Fruit fly (Drosophila melanogaster): ENCODE data around the gene Tk.

The Tk gene

dm6 chr3R:11977336-11977678, 28.0 kb downstream of the Tk start (continued):
- TF ChIP-seq CG6276 (GFP tag; optimal IDR thresholded peaks at IDR 0.05): peak; percentile 50
- TF ChIP-seq eg (GFP tag; IDR thresholded peaks at IDR 0.05): no peak
- peak; percentile 38 for TF ChIP-seq achi (GFP tag; optimal IDR thresholded peaks at IDR 0.05)
- TF ChIP-seq CG11294 (GFP tag; IDR thresholded peaks at IDR 0.05): no peak
- 0 out of 3 replicates have a peak, but pooled peaks have one; percentile 6 for TF ChIP-seq CG6163 (GFP tag; IDR thresholded peaks at IDR 0.05)
- TF ChIP-seq ss (GFP tag; optimal IDR thresholded peaks at IDR 0.05): no peak
- no peak for TF ChIP-seq CG11762 (GFP tag; optimal IDR thresholded peaks at IDR 0.05; ENCODE audit: insufficient read depth)
- TF ChIP-seq CG3032 (tag; optimal IDR thresholded peaks at IDR 0.05): no peak
- no peak for TF ChIP-seq CG11902 (GFP tag; optimal IDR thresholded peaks at IDR 0.05)
- TF ChIP-seq CG10669 (GFP tag; optimal IDR thresholded peaks at IDR 0.05): peak; percentile 17
- TF ChIP-seq CG34406 (GFP tag; optimal IDR thresholded peaks at IDR 0.05): peak; percentile 18
- no peak for TF ChIP-seq vri (GFP tag; optimal IDR thresholded peaks at IDR 0.05)
- TF ChIP-seq fd85E (GFP tag; optimal IDR thresholded peaks at IDR 0.05): no peak
- TF ChIP-seq CG1621 (tag; optimal IDR thresholded peaks at IDR 0.05): no peak
- TF ChIP-seq Sox15 (GFP tag; optimal IDR thresholded peaks at IDR 0.05): no peak
- no peak for TF ChIP-seq CG6792 (GFP tag; optimal IDR thresholded peaks at IDR 0.05)

dm6 chr3R:11976556-11977335, 28.5 kb downstream of the Tk start, which contains the start of gene CG10005:
Gene CG10005 (minus strand): TSS chr3R:11977197.
- TF ChIP-seq Eip75B (GFP tag; optimal IDR thresholded peaks at IDR 0.05) (peak; percentile 49), Ets21C (GFP tag; optimal IDR thresholded peaks at IDR 0.05) (no peak), CG9139 (GFP tag; optimal IDR thresholded peaks at IDR 0.05) (peak; percentile 59), Sox102F (GFP tag; optimal IDR thresholded peaks at IDR 0.05) (peak; percentile 27), ss (GFP tag; optimal IDR thresholded peaks at IDR 0.05) (peak; percentile 22 to 59), vri (GFP tag; optimal IDR thresholded peaks at IDR 0.05) (peak; percentile 67), acj6 (GFP tag; optimal IDR thresholded peaks at IDR 0.05) (no peak), Eip78C (GFP tag) (peak; percentile 77), CG8632 (GFP tag; optimal IDR thresholded peaks at IDR 0.05) (no peak), dsx (GFP tag; optimal IDR thresholded peaks at IDR 0.05; ENCODE audit: poor library complexity, severe bottlenecking) (peak; percentile 15), fd85E (GFP tag; optimal IDR thresholded peaks at IDR 0.05) (peak; percentile 27), topi (GFP tag; optimal IDR thresholded peaks at IDR 0.05) (peak; percentile 4), CG6854 (GFP tag; optimal IDR thresholded peaks at IDR 0.05) (peak; percentile 57)

DNA sequence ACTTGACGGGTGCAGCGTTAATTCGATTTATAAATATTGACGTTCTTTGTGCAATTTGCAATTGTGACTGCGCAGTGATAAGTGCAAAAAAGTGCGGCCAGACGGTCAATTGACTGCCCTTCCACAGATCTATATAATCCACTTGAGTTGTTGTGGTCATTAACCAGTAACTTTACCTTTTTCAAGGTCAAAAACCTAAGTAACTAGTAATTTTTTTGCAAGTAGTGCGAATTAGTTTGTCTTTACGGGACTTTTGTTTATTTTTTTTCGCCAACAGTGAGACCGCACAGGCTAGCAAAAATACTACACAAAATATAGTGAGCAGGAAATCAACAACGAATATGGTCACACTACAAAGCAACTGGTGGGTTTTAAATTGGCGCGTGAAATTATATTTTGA, 30.6 kb downstream of the Tk start, which contains the start of gene Tango9:
Tango9 (minus strand) TSS at position 280 of the 400 bp plus-strand sequence.
- TF ChIP-seq spab (GFP tag; optimal IDR thresholded peaks at IDR 0.05) (peak; percentile 8), CG16779 (tag; optimal IDR thresholded peaks at IDR 0.05) (no peak), CG11902 (GFP tag; optimal IDR thresholded peaks at IDR 0.05) (peak; percentile 45), esn (GFP tag; optimal IDR thresholded peaks at IDR 0.05) (peak; percentile 59), acj6 (GFP tag; optimal IDR thresholded peaks at IDR 0.05) (peak; percentile 33), CG6854 (GFP tag; optimal IDR thresholded peaks at IDR 0.05) (no peak), CG4318 (GFP tag; optimal IDR thresholded peaks at IDR 0.05) (no peak), Hr4 (GFP tag; optimal IDR thresholded peaks at IDR 0.05) (peak; percentile 6), CG31627 (GFP tag; optimal IDR thresholded peaks at IDR 0.05) (peak; percentile 59), fd85E (GFP tag; optimal IDR thresholded peaks at IDR 0.05) (no peak), cyc (GFP tag; optimal IDR thresholded peaks at IDR 0.05) (peak; percentile 63), CG11762 (GFP tag; optimal IDR thresholded peaks at IDR 0.05; ENCODE audit: insufficient read depth) (peak; percentile 2), CG34406 (GFP tag; optimal IDR thresholded peaks at IDR 0.05) (peak; percentile 32), CG7368 (GFP tag; optimal IDR thresholded peaks at IDR 0.05) (peak; percentile 38), Ets96B (tag; optimal IDR thresholded peaks at IDR 0.05) (peak; percentile 47), lz (GFP tag; optimal IDR thresholded peaks at IDR 0.05) (peak; percentile 56), CG32006 (GFP tag; optimal IDR thresholded peaks at IDR 0.05) (no peak), achi (GFP tag; optimal IDR thresholded peaks at IDR 0.05) (peak; percentile 20), Blimp-1 (GFP tag; optimal IDR thresholded peaks at IDR 0.05) (peak; percentile 29), Eip75B (GFP tag; optimal IDR thresholded peaks at IDR 0.05) (peak; percentile 43), CG6163 (GFP tag; IDR thresholded peaks at IDR 0.05) (peak; percentile 63; the same call in 2 of the 3 replicates), Eip78C (GFP tag) (peak; percentile 76), ss (GFP tag; optimal IDR thresholded peaks at IDR 0.05) (peak; percentile 9 to 47), OdsH (GFP tag; optimal IDR thresholded peaks at IDR 0.05) (peak; percentile 4), CG3919 (GFP tag; optimal IDR thresholded peaks at IDR 0.05) (peak; percentile 67), Lpt (GFP tag; optimal IDR thresholded peaks at IDR 0.05) (no peak), dsx (GFP tag; optimal IDR thresholded peaks at IDR 0.05; ENCODE audit: poor library complexity, severe bottlenecking) (peak; percentile 24), CG15336 (GFP tag; IDR thresholded peaks at IDR 0.05) (0 out of 2 replicates have a peak, but pooled peaks have one; percentile 25), CG6808 (GFP tag; optimal IDR thresholded peaks at IDR 0.05) (peak; percentile 25), dac (GFP tag; optimal IDR thresholded peaks at IDR 0.05) (no peak), Sox15 (GFP tag; optimal IDR thresholded peaks at IDR 0.05) (no peak), Ets21C (GFP tag; optimal IDR thresholded peaks at IDR 0.05) (no peak)
